Worm (Caenorhabditis elegans) whole organism, late embryonic: ENCODE results near the gene srh-139.

Source experiments
- C38D4.7 ChIP-seq: fragments of 200-800 bp; sonication (Bioruptor generic); optimal IDR thresholded peaks from 2 replicates; lab custom pipeline; 2018; ENCODE audit warnings: mild to moderate bottlenecking, missing genetic modification characterization, moderate library complexity, missing compliant biosample characterization
- K09A11.1 ChIP-seq: sonication (generic microtip); optimal IDR thresholded peaks from 2 replicates; lab custom pipeline; 2017; ENCODE audit warnings: antibody characterized with exemption, mild to moderate bottlenecking, missing genetic modification characterization, missing compliant biosample characterization; ENCODE audit not compliant: insufficient read depth
- T23F11.4 ChIP-seq: fragments of 200-800 bp; sonication (Bioruptor generic); optimal IDR thresholded peaks from 2 replicates; lab custom pipeline; 2018; ENCODE audit warnings: mild to moderate bottlenecking, missing genetic modification characterization, missing compliant biosample characterization
- Y22D7AL.16 ChIP-seq: sonication (generic microtip); optimal IDR thresholded peaks from 2 replicates; lab custom pipeline; 2016; ENCODE audit warnings: missing genetic modification characterization, missing compliant biosample characterization
- ceh-18 ChIP-seq: sonication (generic microtip); optimal IDR thresholded peaks from 2 replicates; lab custom pipeline; 2016; ENCODE audit warnings: missing genetic modification characterization, missing compliant biosample characterization
- ceh-19 ChIP-seq: fragments of 200-800 bp; sonication (Bioruptor generic); optimal IDR thresholded peaks from 2 replicates; lab custom pipeline; 2018; ENCODE audit warnings: mild to moderate bottlenecking, missing genetic modification characterization, missing compliant biosample characterization
- ceh-2 ChIP-seq: sonication (generic microtip); optimal IDR thresholded peaks from 2 replicates; lab custom pipeline; 2016; ENCODE audit warnings: missing genotype, missing genetic modification characterization, missing compliant biosample characterization
- ceh-22 ChIP-seq: sonication (generic microtip); optimal IDR thresholded peaks from 2 replicates; lab custom pipeline; 2017; ENCODE audit warnings: missing biosample characterization, missing genetic modification characterization
- ceh-24 ChIP-seq: sonication (generic microtip); optimal IDR thresholded peaks from 2 replicates; lab custom pipeline; 2016; ENCODE audit warnings: mild to moderate bottlenecking, missing genetic modification characterization, missing compliant biosample characterization
- ceh-30 ChIP-seq: fragments of 150-350 bp; optimal IDR thresholded peaks from 2 replicates; lab custom pipeline; 2014; ENCODE audit warnings: missing biosample characterization, missing genetic modification characterization
- ceh-31 ChIP-seq: sonication (generic microtip); optimal IDR thresholded peaks from 2 replicates; lab custom pipeline; 2016; ENCODE audit warnings: missing genetic modification characterization, missing compliant biosample characterization
- ceh-45 ChIP-seq: fragments of 200-800 bp; sonication (Bioruptor generic); IDR thresholded peaks from 2 replicates; pipeline ENCODE4 v1.3.6; 2022; ENCODE audit warnings: missing genetic modification reagents, missing genetic modification characterization, missing compliant biosample characterization
- ceh-48 ChIP-seq: sonication (generic microtip); optimal IDR thresholded peaks from 2 replicates; lab custom pipeline; 2016; ENCODE audit warnings: missing genetic modification characterization, inconsistent platforms, missing compliant biosample characterization
- dmd-4 ChIP-seq: sonication (generic microtip); optimal IDR thresholded peaks from 2 replicates; lab custom pipeline; 2016; ENCODE audit warnings: borderline replicate concordance, missing genetic modification characterization, missing compliant biosample characterization
- dve-1 ChIP-seq: sonication (generic microtip); optimal IDR thresholded peaks from 2 replicates; lab custom pipeline; 2017; ENCODE audit warnings: antibody characterized with exemption, mild to moderate bottlenecking, missing genetic modification characterization, missing compliant biosample characterization
- elt-2 ChIP-seq: sonication (generic microtip); optimal IDR thresholded peaks from 2 replicates; lab custom pipeline; 2016; ENCODE audit warnings: missing genetic modification reagents, missing genetic modification characterization, missing compliant biosample characterization
- elt-4 ChIP-seq: sonication (generic microtip); optimal IDR thresholded peaks from 2 replicates; lab custom pipeline; 2016; ENCODE audit warnings: missing genetic modification characterization, missing compliant biosample characterization
- fkh-10 ChIP-seq: fragments of 150-350 bp; optimal IDR thresholded peaks from 2 replicates; lab custom pipeline; 2014; ENCODE audit warnings: missing biosample characterization, missing genetic modification reagents, missing genetic modification characterization
- fkh-6 ChIP-seq: sonication (generic microtip); optimal IDR thresholded peaks from 2 replicates; lab custom pipeline; 2016; ENCODE audit warnings: missing genetic modification characterization, missing compliant biosample characterization
- hlh-15 ChIP-seq: sonication (generic microtip); optimal IDR thresholded peaks from 2 replicates; lab custom pipeline; 2016; ENCODE audit warnings: missing genetic modification characterization, missing compliant biosample characterization
- hlh-30 ChIP-seq: sonication (generic microtip); optimal IDR thresholded peaks from 2 replicates; lab custom pipeline; 2017; ENCODE audit warnings: antibody characterized with exemption, missing genetic modification characterization, missing compliant biosample characterization; ENCODE audit not compliant: insufficient read depth
- hlh-6 ChIP-seq: sonication (generic microtip); optimal IDR thresholded peaks from 2 replicates; lab custom pipeline; 2016; ENCODE audit warnings: missing genotype, missing genetic modification characterization, missing compliant biosample characterization
- hlh-8 ChIP-seq: sonication (generic microtip); optimal IDR thresholded peaks from 2 replicates; lab custom pipeline; 2016; ENCODE audit warnings: missing genotype, missing genetic modification characterization, missing compliant biosample characterization
- madf-2 ChIP-seq: sonication (generic microtip); optimal IDR thresholded peaks from 2 replicates; lab custom pipeline; 2017; ENCODE audit warnings: missing genetic modification characterization, missing compliant biosample characterization
- nfya-1 ChIP-seq: sonication (generic microtip); optimal IDR thresholded peaks from 2 replicates; lab custom pipeline; 2017; ENCODE audit warnings: missing genetic modification characterization, mild to moderate bottlenecking, missing compliant biosample characterization, antibody characterized with exemption, moderate library complexity
- nhr-232 ChIP-seq: sonication (generic microtip); optimal IDR thresholded peaks from 2 replicates; lab custom pipeline; 2016; ENCODE audit warnings: missing genetic modification characterization, missing compliant biosample characterization
- odd-2 ChIP-seq: sonication (generic microtip); optimal IDR thresholded peaks from 2 replicates; lab custom pipeline; 2017; ENCODE audit warnings: antibody characterized with exemption, mild to moderate bottlenecking, missing genetic modification characterization, missing compliant biosample characterization
- pag-3 ChIP-seq: sonication (generic microtip); optimal IDR thresholded peaks from 2 replicates; lab custom pipeline; 2016; ENCODE audit warnings: missing compliant biosample characterization, missing genetic modification characterization, borderline replicate concordance
- pat-9 ChIP-seq: fragments of 200-800 bp; sonication (Bioruptor generic); optimal IDR thresholded peaks from 2 replicates; lab custom pipeline; 2018; ENCODE audit warnings: mild to moderate bottlenecking, missing genetic modification characterization, moderate library complexity, missing compliant biosample characterization
- pax-1 ChIP-seq: fragments of 150-350 bp; optimal IDR thresholded peaks from 2 replicates; lab custom pipeline; 2014; ENCODE audit warnings: missing biosample characterization, missing genetic modification characterization
- pha-4 ChIP-seq: fragments of 150-350 bp; optimal IDR thresholded peaks from 2 replicates; lab custom pipeline; 2018; ENCODE audit warnings: missing biosample characterization, missing genetic modification reagents, missing genetic modification characterization
- pros-1 ChIP-seq: fragments of 150-350 bp; optimal IDR thresholded peaks from 2 replicates; lab custom pipeline; 2014; ENCODE audit warnings: missing biosample characterization, missing genetic modification reagents, missing genetic modification characterization
- sdc-2 ChIP-seq: sonication (generic microtip); optimal IDR thresholded peaks from 2 replicates; lab custom pipeline; 2016; ENCODE audit warnings: missing genotype, missing genetic modification characterization, missing compliant biosample characterization
- sox-4 ChIP-seq: sonication (generic microtip); optimal IDR thresholded peaks from 2 replicates; lab custom pipeline; 2017; ENCODE audit warnings: mild to moderate bottlenecking, missing genetic modification characterization, inconsistent platforms, missing compliant biosample characterization
- tbx-2 ChIP-seq: sonication (generic microtip); optimal IDR thresholded peaks from 2 replicates; lab custom pipeline; 2016; ENCODE audit warnings: missing genetic modification characterization, missing compliant biosample characterization
- tbx-7 ChIP-seq: sonication (generic microtip); optimal IDR thresholded peaks from 2 replicates; lab custom pipeline; 2016; ENCODE audit warnings: missing genotype, missing genetic modification characterization, missing compliant biosample characterization
- ttx-3 ChIP-seq: sonication (generic microtip); optimal IDR thresholded peaks from 2 replicates; lab custom pipeline; 2016; ENCODE audit warnings: missing genetic modification reagents, missing genetic modification characterization, missing compliant biosample characterization
- unc-55 ChIP-seq: sonication (generic microtip); optimal IDR thresholded peaks from 2 replicates; lab custom pipeline; 2017; ENCODE audit warnings: missing biosample characterization, missing genetic modification reagents, missing genetic modification characterization
- unc-86 ChIP-seq: sonication (generic microtip); optimal IDR thresholded peaks from 2 replicates; lab custom pipeline; 2016; ENCODE audit warnings: missing genetic modification characterization, missing compliant biosample characterization
- zip-5 ChIP-seq: sonication (generic microtip); optimal IDR thresholded peaks from 2 replicates; lab custom pipeline; 2016; ENCODE audit warnings: missing genetic modification characterization, missing compliant biosample characterization
- ztf-16 ChIP-seq: sonication (generic microtip); optimal IDR thresholded peaks from 2 replicates; lab custom pipeline; 2017; ENCODE audit warnings: missing genetic modification characterization, missing compliant biosample characterization

The srh-139 gene

DNA sequence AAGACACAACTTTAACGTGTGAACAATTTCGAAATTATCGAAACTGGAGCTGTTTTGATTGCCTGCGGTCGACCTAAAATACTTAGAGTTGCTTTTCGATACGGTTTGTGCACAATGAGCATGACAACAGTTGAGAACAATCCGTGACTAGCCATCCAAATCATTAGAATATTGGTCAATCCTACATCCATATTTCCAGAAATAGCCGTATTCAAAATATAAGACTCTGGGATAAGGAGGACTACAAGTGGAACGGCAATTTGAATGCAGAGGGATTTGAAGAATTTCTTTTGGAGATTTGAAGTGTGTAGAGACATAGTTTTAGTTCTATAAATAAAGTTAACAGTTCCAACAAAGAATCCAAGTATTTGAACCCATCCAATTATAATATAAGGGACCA is 24.4 kb upstream of the srh-139 start:
- TF ChIP-seq ceh-18, result no peak
- TF ChIP-seq ceh-30, result no peak
- TF ChIP-seq tbx-7 (tag; lab: Kevin White, UChicago), result no peak
- no peak for TF ChIP-seq fkh-10 (GFP tag; lab: Kevin White, UChicago)
- TF ChIP-seq, all 69 proteins: peak for 0

DNA sequence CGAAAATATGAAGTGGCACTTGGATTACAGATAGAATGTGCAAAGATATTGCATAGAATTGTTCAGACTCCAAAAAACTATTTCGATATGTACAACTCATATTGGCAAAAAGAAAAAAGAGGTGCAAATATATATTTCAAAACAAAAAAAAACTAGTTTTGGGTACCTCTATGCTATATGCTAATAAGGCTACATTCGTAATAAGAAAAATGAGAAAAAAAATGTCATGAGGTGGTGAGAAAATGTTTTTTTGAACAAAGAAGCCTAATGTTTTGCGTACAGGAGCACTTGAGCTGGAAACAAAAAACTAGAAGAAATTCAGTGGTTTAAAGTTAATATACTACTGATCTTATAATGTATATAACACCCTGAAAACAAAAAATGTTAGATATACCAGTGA is 22.9 kb upstream of the srh-139 start, which contains the start of gene srh-142:
srh-142 (minus strand) TSS at position 101 of the 400 bp plus-strand sequence.
- TF ChIP-seq ttx-3 (tag; lab: Kevin White, UChicago), result no peak
- TF ChIP-seq C38D4.7, result no peak
- TF ChIP-seq ceh-18, result no peak
- no peak for TF ChIP-seq elt-2
- TF ChIP-seq hlh-30 (tag; lab: Kevin White, UChicago), result no peak
- no peak for TF ChIP-seq ceh-24 (tag; lab: Kevin White, UChicago)
- TF ChIP-seq zip-5, result no peak
- no peak for TF ChIP-seq unc-86 (tag; lab: Kevin White, UChicago)
- no peak for TF ChIP-seq fkh-6 (tag; lab: Kevin White, UChicago)
- TF ChIP-seq ztf-16 (tag; lab: Kevin White, UChicago), result no peak
- no peak for TF ChIP-seq ceh-48 (tag; lab: Kevin White, UChicago)
- no peak for TF ChIP-seq dmd-4 (tag; lab: Kevin White, UChicago)
- no peak for TF ChIP-seq sox-4
- no peak for TF ChIP-seq hlh-15 (tag; lab: Kevin White, UChicago)
- no peak for TF ChIP-seq unc-55

DNA sequence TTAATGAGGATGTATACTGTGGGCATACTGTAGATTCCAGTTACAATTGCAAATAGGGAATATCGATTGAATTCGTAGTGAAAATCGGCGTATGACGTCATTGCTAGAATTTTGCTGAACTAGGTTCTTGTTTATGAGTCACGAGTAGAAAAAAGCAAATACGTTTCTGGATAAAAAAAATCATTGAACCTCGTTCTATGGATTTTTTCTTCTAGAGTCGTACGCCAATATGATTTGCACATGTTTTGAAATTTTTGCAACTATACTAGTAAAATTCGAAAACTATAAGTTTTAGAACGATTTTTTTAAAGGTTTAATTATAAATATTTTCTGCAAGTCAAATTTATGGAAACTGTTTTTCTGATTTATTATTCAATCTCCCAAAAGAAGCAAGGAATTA is 15.9 kb upstream of the srh-139 start, which contains the start of gene sru-44:
sru-44 (minus strand) TSS at position 101 of the 400 bp plus-strand sequence.
- no peak for TF ChIP-seq hlh-6 (tag; lab: Kevin White, UChicago)
- TF ChIP-seq unc-86 (tag; lab: Kevin White, UChicago), result no peak
- TF ChIP-seq elt-2, result no peak
- no peak for TF ChIP-seq madf-2
- no peak for TF ChIP-seq ceh-45 (GFP tag; lab: Robert Waterston, UW)
- TF ChIP-seq ceh-31, result no peak
- no peak for TF ChIP-seq dve-1 (tag; lab: Kevin White, UChicago)
- no peak for TF ChIP-seq elt-4
- no peak for TF ChIP-seq pros-1 (tag; lab: Kevin White, UChicago)
- TF ChIP-seq nhr-232 (tag; lab: Kevin White, UChicago), result no peak
- TF ChIP-seq, all 69 proteins: peak for 0

DNA sequence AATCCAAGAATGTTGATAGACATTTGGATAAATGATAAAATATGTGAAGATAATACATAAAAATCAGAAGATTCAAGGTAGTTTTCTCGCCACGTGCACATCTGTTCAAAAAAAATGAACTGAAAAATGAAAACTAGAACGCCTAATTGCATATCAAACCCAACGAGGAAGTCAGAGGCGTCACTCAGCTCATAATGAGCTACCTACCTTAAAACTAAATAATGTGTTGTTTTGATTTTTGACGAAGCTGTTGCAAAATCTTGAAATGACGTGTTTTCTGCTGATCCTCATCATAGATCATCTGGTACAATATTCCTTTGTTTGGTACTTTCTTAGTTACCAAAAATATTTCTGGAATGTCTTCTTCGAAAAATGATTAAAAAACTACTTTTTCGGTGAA is 12.9 kb upstream of the srh-139 start, which contains the start of gene srh-138:
srh-138 (minus strand) TSS at position 101 of the 400 bp plus-strand sequence.
- TF ChIP-seq ceh-2 (tag; lab: Kevin White, UChicago) (no peak), ceh-22 (tag; lab: Kevin White, UChicago) (no peak), nfya-1 (tag; lab: Kevin White, UChicago) (no peak), T23F11.4 (GFP tag; lab: Kevin White, UChicago) (no peak), ceh-19 (GFP tag; lab: Kevin White, UChicago) (no peak), C38D4.7 (no peak), unc-55 (no peak), pha-4 (tag; lab: Kevin White, UChicago) (no peak), pag-3 (tag; lab: Kevin White, UChicago) (no peak), pat-9 (no peak), dve-1 (tag; lab: Kevin White, UChicago) (no peak), odd-2 (tag; lab: Kevin White, UChicago) (no peak)

DNA sequence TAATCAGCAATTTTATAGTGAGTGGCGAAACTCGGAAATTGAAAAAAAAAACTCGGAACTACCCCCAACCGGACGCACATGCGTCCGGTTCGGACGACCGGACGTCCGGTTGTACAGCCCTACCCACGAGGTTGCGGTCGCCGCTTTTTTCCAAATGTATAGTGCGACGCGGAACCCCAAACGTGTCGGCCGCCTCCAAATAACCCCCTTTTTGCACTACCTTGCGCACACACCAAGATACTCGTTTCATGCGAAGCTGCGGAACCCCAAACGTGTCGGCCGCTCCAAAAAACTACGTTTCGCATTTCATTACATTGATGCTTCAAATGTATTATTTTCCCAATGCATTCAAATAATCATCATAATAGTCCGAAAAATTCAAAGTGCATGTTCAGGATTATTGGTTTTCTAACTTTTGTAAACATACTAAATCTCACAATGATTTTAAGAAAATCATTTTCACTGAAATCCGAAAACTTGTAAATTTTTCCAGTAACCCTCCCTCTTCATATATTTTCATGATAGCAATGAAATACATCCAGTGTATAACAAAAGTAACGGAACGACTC is 11.7 kb upstream of the srh-139 start, which contains the start of gene srw-35:
srw-35 (plus strand) TSS at position 519 of the 569 bp plus-strand sequence.
- no peak for TF ChIP-seq hlh-8 (tag; lab: Kevin White, UChicago)
- no peak for TF ChIP-seq ztf-16 (tag; lab: Kevin White, UChicago)
- TF ChIP-seq unc-86 (tag; lab: Kevin White, UChicago), result no peak
- TF ChIP-seq ceh-31, result no peak
- no peak for TF ChIP-seq pax-1
- no peak for TF ChIP-seq ceh-30
- no peak for TF ChIP-seq K09A11.1 (tag; lab: Kevin White, UChicago)
- TF ChIP-seq hlh-15 (tag; lab: Kevin White, UChicago), result no peak
- no peak for TF ChIP-seq tbx-2
- TF ChIP-seq ttx-3 (tag; lab: Kevin White, UChicago), result no peak
- TF ChIP-seq unc-55, result no peak
- TF ChIP-seq nhr-232 (tag; lab: Kevin White, UChicago), result no peak
- no peak for TF ChIP-seq Y22D7AL.16 (tag; lab: Kevin White, UChicago)
- TF ChIP-seq ceh-18, result no peak
- TF ChIP-seq pha-4 (tag; lab: Kevin White, UChicago), result no peak
- no peak for TF ChIP-seq sdc-2
- no peak for TF ChIP-seq pros-1 (tag; lab: Kevin White, UChicago)
